Worm (Caenorhabditis elegans) whole organism, late embryonic: ENCODE measurements around the gene R09F10.3.

ENCODE experiments used
- C08G9.2 ChIP-seq: sonication (generic microtip); optimal IDR thresholded peaks from 2 replicates; lab custom pipeline; 2016; ENCODE audit warnings: mild to moderate bottlenecking, missing genetic modification characterization, moderate library complexity, missing compliant biosample characterization
- C38D4.7 ChIP-seq: fragments of 200-800 bp; sonication (Bioruptor generic); optimal IDR thresholded peaks from 2 replicates; lab custom pipeline; 2018; ENCODE audit warnings: mild to moderate bottlenecking, missing genetic modification characterization, moderate library complexity, missing compliant biosample characterization
- K02D7.2 ChIP-seq: sonication (generic microtip); optimal IDR thresholded peaks from 2 replicates; lab custom pipeline; 2017; ENCODE audit warnings: mild to moderate bottlenecking, missing genetic modification characterization, missing compliant biosample characterization
- K09A11.1 ChIP-seq: sonication (generic microtip); optimal IDR thresholded peaks from 2 replicates; lab custom pipeline; 2017; ENCODE audit warnings: antibody characterized with exemption, mild to moderate bottlenecking, missing genetic modification characterization, missing compliant biosample characterization; ENCODE audit not compliant: insufficient read depth
- T23F11.4 ChIP-seq: fragments of 200-800 bp; sonication (Bioruptor generic); optimal IDR thresholded peaks from 2 replicates; lab custom pipeline; 2018; ENCODE audit warnings: mild to moderate bottlenecking, missing genetic modification characterization, missing compliant biosample characterization
- ahr-1 ChIP-seq: sonication (generic microtip); optimal IDR thresholded peaks from 2 replicates; lab custom pipeline; 2016; ENCODE audit warnings: missing genetic modification characterization, missing compliant biosample characterization
- ama-1 ChIP-seq: fragments of 150-350 bp; optimal IDR thresholded peaks from 2 replicates; lab custom pipeline; 2014
- ceh-14 ChIP-seq: sonication (generic microtip); optimal IDR thresholded peaks from 2 replicates; lab custom pipeline; 2016; ENCODE audit warnings: missing genotype, missing genetic modification characterization, missing compliant biosample characterization
- ceh-18 ChIP-seq: sonication (generic microtip); optimal IDR thresholded peaks from 2 replicates; lab custom pipeline; 2016; ENCODE audit warnings: missing genetic modification characterization, missing compliant biosample characterization
- ceh-2 ChIP-seq: sonication (generic microtip); optimal IDR thresholded peaks from 2 replicates; lab custom pipeline; 2016; ENCODE audit warnings: missing genotype, missing genetic modification characterization, missing compliant biosample characterization
- ceh-22 ChIP-seq: sonication (generic microtip); optimal IDR thresholded peaks from 2 replicates; lab custom pipeline; 2017; ENCODE audit warnings: missing biosample characterization, missing genetic modification characterization
- ceh-24 ChIP-seq: sonication (generic microtip); optimal IDR thresholded peaks from 2 replicates; lab custom pipeline; 2016; ENCODE audit warnings: mild to moderate bottlenecking, missing genetic modification characterization, missing compliant biosample characterization
- ceh-30 ChIP-seq: fragments of 150-350 bp; optimal IDR thresholded peaks from 2 replicates; lab custom pipeline; 2014; ENCODE audit warnings: missing biosample characterization, missing genetic modification characterization
- ceh-31 ChIP-seq: sonication (generic microtip); optimal IDR thresholded peaks from 2 replicates; lab custom pipeline; 2016; ENCODE audit warnings: missing genetic modification characterization, missing compliant biosample characterization
- ceh-34 ChIP-seq: sonication (generic microtip); optimal IDR thresholded peaks from 2 replicates; lab custom pipeline; 2016; ENCODE audit warnings: mild to moderate bottlenecking, missing genetic modification characterization, missing compliant biosample characterization
- ceh-48 ChIP-seq: sonication (generic microtip); optimal IDR thresholded peaks from 2 replicates; lab custom pipeline; 2016; ENCODE audit warnings: missing genetic modification characterization, inconsistent platforms, missing compliant biosample characterization
- che-1 ChIP-seq: sonication (generic microtip); optimal IDR thresholded peaks from 2 replicates; lab custom pipeline; 2016; ENCODE audit warnings: mild to moderate bottlenecking, missing genetic modification characterization, missing compliant biosample characterization
- dmd-4 ChIP-seq: sonication (generic microtip); optimal IDR thresholded peaks from 2 replicates; lab custom pipeline; 2016; ENCODE audit warnings: borderline replicate concordance, missing genetic modification characterization, missing compliant biosample characterization
- dve-1 ChIP-seq: sonication (generic microtip); optimal IDR thresholded peaks from 2 replicates; lab custom pipeline; 2017; ENCODE audit warnings: antibody characterized with exemption, mild to moderate bottlenecking, missing genetic modification characterization, missing compliant biosample characterization
- elt-4 ChIP-seq: sonication (generic microtip); optimal IDR thresholded peaks from 2 replicates; lab custom pipeline; 2016; ENCODE audit warnings: missing genetic modification characterization, missing compliant biosample characterization
- eyg-1 ChIP-seq: sonication (generic microtip); optimal IDR thresholded peaks from 2 replicates; lab custom pipeline; 2016; ENCODE audit warnings: missing genotype, missing genetic modification characterization, missing compliant biosample characterization
- fax-1 ChIP-seq: sonication (generic microtip); optimal IDR thresholded peaks from 2 replicates; lab custom pipeline; 2016; ENCODE audit warnings: missing genotype, missing genetic modification characterization, missing compliant biosample characterization
- hlh-13 ChIP-seq: fragments of 200-800 bp; sonication (Bioruptor generic); optimal IDR thresholded peaks from 2 replicates; lab custom pipeline; 2018; ENCODE audit warnings: mild to moderate bottlenecking, missing genetic modification characterization, missing compliant biosample characterization
- hlh-15 ChIP-seq: sonication (generic microtip); optimal IDR thresholded peaks from 2 replicates; lab custom pipeline; 2016; ENCODE audit warnings: missing genetic modification characterization, missing compliant biosample characterization
- hlh-30 ChIP-seq: sonication (generic microtip); optimal IDR thresholded peaks from 2 replicates; lab custom pipeline; 2017; ENCODE audit warnings: antibody characterized with exemption, missing genetic modification characterization, missing compliant biosample characterization; ENCODE audit not compliant: insufficient read depth
- hlh-6 ChIP-seq: sonication (generic microtip); optimal IDR thresholded peaks from 2 replicates; lab custom pipeline; 2016; ENCODE audit warnings: missing genotype, missing genetic modification characterization, missing compliant biosample characterization
- lim-6 ChIP-seq: sonication (generic microtip); optimal IDR thresholded peaks from 2 replicates; lab custom pipeline; 2016; ENCODE audit warnings: missing genetic modification characterization, missing compliant biosample characterization
- mec-3 ChIP-seq: sonication (generic microtip); optimal IDR thresholded peaks from 2 replicates; lab custom pipeline; 2016; ENCODE audit warnings: borderline replicate concordance, missing genetic modification characterization, missing compliant biosample characterization
- nfya-1 ChIP-seq: sonication (generic microtip); optimal IDR thresholded peaks from 2 replicates; lab custom pipeline; 2017; ENCODE audit warnings: missing genetic modification characterization, mild to moderate bottlenecking, missing compliant biosample characterization, antibody characterized with exemption, moderate library complexity
- nhr-232 ChIP-seq: sonication (generic microtip); optimal IDR thresholded peaks from 2 replicates; lab custom pipeline; 2016; ENCODE audit warnings: missing genetic modification characterization, missing compliant biosample characterization
- pat-9 ChIP-seq: fragments of 200-800 bp; sonication (Bioruptor generic); optimal IDR thresholded peaks from 2 replicates; lab custom pipeline; 2018; ENCODE audit warnings: mild to moderate bottlenecking, missing genetic modification characterization, moderate library complexity, missing compliant biosample characterization
- pax-1 ChIP-seq: fragments of 150-350 bp; optimal IDR thresholded peaks from 2 replicates; lab custom pipeline; 2014; ENCODE audit warnings: missing biosample characterization, missing genetic modification characterization
- pros-1 ChIP-seq: fragments of 150-350 bp; optimal IDR thresholded peaks from 2 replicates; lab custom pipeline; 2014; ENCODE audit warnings: missing biosample characterization, missing genetic modification reagents, missing genetic modification characterization
- ref-2 ChIP-seq: sonication (generic microtip); optimal IDR thresholded peaks from 2 replicates; lab custom pipeline; 2016; ENCODE audit warnings: missing genetic modification characterization, missing compliant biosample characterization
- rnt-1 ChIP-seq: sonication (generic microtip); optimal IDR thresholded peaks from 2 replicates; lab custom pipeline; 2016; ENCODE audit warnings: missing genetic modification characterization, missing compliant biosample characterization
- sdc-2 ChIP-seq: sonication (generic microtip); optimal IDR thresholded peaks from 2 replicates; lab custom pipeline; 2016; ENCODE audit warnings: missing genotype, missing genetic modification characterization, missing compliant biosample characterization
- sox-4 ChIP-seq: sonication (generic microtip); optimal IDR thresholded peaks from 2 replicates; lab custom pipeline; 2017; ENCODE audit warnings: mild to moderate bottlenecking, missing genetic modification characterization, inconsistent platforms, missing compliant biosample characterization
- syd-9 ChIP-seq: sonication (generic microtip); optimal IDR thresholded peaks from 2 replicates; lab custom pipeline; 2016; ENCODE audit warnings: mild to moderate bottlenecking, missing genetic modification characterization, moderate library complexity, missing compliant biosample characterization
- tbx-2 ChIP-seq: sonication (generic microtip); optimal IDR thresholded peaks from 2 replicates; lab custom pipeline; 2016; ENCODE audit warnings: missing genetic modification characterization, missing compliant biosample characterization
- ttx-3 ChIP-seq: sonication (generic microtip); optimal IDR thresholded peaks from 2 replicates; lab custom pipeline; 2016; ENCODE audit warnings: missing genetic modification reagents, missing genetic modification characterization, missing compliant biosample characterization
- unc-3 ChIP-seq, 2 experiments: fragments of 200-800 bp in 1 of 2; sonication (Bioruptor generic) in 1 of 2; sonication (generic microtip) in 1 of 2; conservative IDR thresholded peaks in 1 of 2; optimal IDR thresholded peaks in 1 of 2; 2 replicates each; pipeline versions ENCODE4 v1.3.6 to Lab custom; 2016 to 2022; ENCODE audit warnings: missing compliant biosample characterization in 2 of 2, missing genetic modification characterization in 2 of 2, missing genetic modification reagents in 1 of 2
- unc-42 ChIP-seq: sonication (generic microtip); optimal IDR thresholded peaks from 2 replicates; lab custom pipeline; 2016; ENCODE audit warnings: missing genotype, missing genetic modification characterization, missing compliant biosample characterization
- unc-55 ChIP-seq: sonication (generic microtip); optimal IDR thresholded peaks from 2 replicates; lab custom pipeline; 2017; ENCODE audit warnings: missing biosample characterization, missing genetic modification reagents, missing genetic modification characterization
- unc-86 ChIP-seq: sonication (generic microtip); optimal IDR thresholded peaks from 2 replicates; lab custom pipeline; 2016; ENCODE audit warnings: missing genetic modification characterization, missing compliant biosample characterization

Gene R09F10.3

DNA sequence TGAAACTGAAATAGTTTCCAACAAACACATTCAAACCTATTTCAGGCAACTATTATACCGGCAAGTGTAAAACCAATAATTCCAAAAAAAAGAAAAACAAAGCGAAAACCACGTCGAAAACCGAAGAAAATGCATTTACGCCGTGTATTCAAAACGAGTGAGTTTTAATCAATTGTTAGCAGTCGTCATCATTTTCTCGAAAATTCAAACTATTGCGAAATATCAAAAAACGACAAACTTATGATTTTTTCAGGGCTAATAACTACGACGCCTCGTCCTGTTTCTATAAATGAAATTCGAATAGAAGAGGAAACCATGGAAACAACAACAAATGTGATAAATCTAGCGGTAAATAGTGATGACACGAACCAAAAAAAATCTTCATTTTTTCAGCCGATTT is 8.3 kb upstream of the R09F10.3 start:
- TF ChIP-seq C08G9.2 (tag; lab: Kevin White, UChicago) (no peak), che-1 (tag; lab: Kevin White, UChicago) (no peak), unc-55 (GFP tag; lab: Kevin White, UChicago) (no peak), ttx-3 (no peak), sox-4 (no peak), pros-1 (tag; lab: Kevin White, UChicago) (no peak), ceh-24 (no peak), ceh-14 (tag; lab: Kevin White, UChicago) (no peak)
- TF ChIP-seq, all 69 proteins: peak for 0

- TF ChIP-seq unc-86 (tag; lab: Kevin White, UChicago) = no peak
- no peak for TF ChIP-seq ceh-30 (tag; lab: Kevin White, UChicago)
- peak; percentile 1 for TF ChIP-seq ceh-2 (tag; lab: Kevin White, UChicago)
- TF ChIP-seq syd-9 (tag; lab: Kevin White, UChicago) = no peak
- TF ChIP-seq dve-1 (tag; lab: Kevin White, UChicago) = peak; percentile 18
- no peak for TF ChIP-seq unc-3 (GFP tag; conservative IDR thresholded peaks at IDR 0.05; lab: Robert Waterston, UW)
- no peak for TF ChIP-seq unc-3 (tag; optimal IDR thresholded peaks at IDR 0.05; lab: Kevin White, UChicago)
- peak; percentile 36 for TF ChIP-seq pros-1 (tag; lab: Kevin White, UChicago)
- peak; percentile 77 for TF ChIP-seq unc-55 (GFP tag; lab: Kevin White, UChicago)
- TF ChIP-seq sdc-2 = peak; percentile 49
- TF ChIP-seq ahr-1 (tag; lab: Kevin White, UChicago) = no peak
- peak; percentile 82 for TF ChIP-seq ceh-34 (tag; lab: Kevin White, UChicago)
- TF ChIP-seq ceh-48 (tag; lab: Kevin White, UChicago) = peak; percentile 16
- TF ChIP-seq hlh-6 (tag; lab: Kevin White, UChicago) = no peak
- no peak for TF ChIP-seq elt-4 (tag; lab: Kevin White, UChicago)
- no peak for TF ChIP-seq pat-9 (tag; lab: Kevin White, UChicago)
- TF ChIP-seq nfya-1 (tag; lab: Kevin White, UChicago) = peak; percentile 69
- TF ChIP-seq tbx-2 (tag; lab: Kevin White, UChicago) = peak; percentile 64
- no peak for TF ChIP-seq fax-1 (tag; lab: Kevin White, UChicago)
- TF ChIP-seq ceh-14 (tag; lab: Kevin White, UChicago) = no peak
- TF ChIP-seq C38D4.7 (GFP tag; lab: Kevin White, UChicago) = no peak
- TF ChIP-seq lim-6 (tag; lab: Kevin White, UChicago) = no peak
- TF ChIP-seq pax-1 (tag; lab: Kevin White, UChicago) = no peak
- peak; percentile 10 for TF ChIP-seq eyg-1 (tag; lab: Kevin White, UChicago)
- no peak for TF ChIP-seq hlh-13 (GFP tag; lab: Kevin White, UChicago)
- no peak for TF ChIP-seq dmd-4 (tag; lab: Kevin White, UChicago)
- TF ChIP-seq ceh-31 (tag; lab: Kevin White, UChicago) = peak; percentile 80
- no peak for TF ChIP-seq ceh-22
- TF ChIP-seq nhr-232 (tag; lab: Kevin White, UChicago) = no peak
- no peak for TF ChIP-seq K09A11.1
- peak; percentile 55 for TF ChIP-seq ceh-18 (tag; lab: Kevin White, UChicago)
- TF ChIP-seq ref-2 = peak; percentile 77
- peak; percentile 40 for TF ChIP-seq unc-42 (tag; lab: Kevin White, UChicago)
- TF ChIP-seq rnt-1 = peak; percentile 35
- TF ChIP-seq T23F11.4 (GFP tag; lab: Kevin White, UChicago) = no peak
- TF ChIP-seq hlh-15 (tag; lab: Kevin White, UChicago) = no peak
- no peak for TF ChIP-seq mec-3 (tag; lab: Kevin White, UChicago)
- TF ChIP-seq ama-1 (lab: Kevin White, UChicago) = no peak
- TF ChIP-seq K02D7.2 = no peak
- peak; percentile 11 for TF ChIP-seq hlh-30
Measured at ce11 chrX:8286740-8287299, 7.6 kb upstream of the R09F10.3 start, which contains the start of gene sec-16A.2. TSS of gene sec-16A.2 (plus strand) at chrX:8287249.
